Fruit fly (Drosophila melanogaster) whole organism, embryonic: ENCODE data around the gene SdhC.
A peak's percentile ranks its signal among the peaks of the same experiment; 100 is the strongest.

ENCODE experiments used
- B-H1 ChIP-seq: fragments of 200-800 bp; sonication (Bioruptor generic); IDR thresholded peaks from 3 replicates; pipeline ENCODE4 v1.3.6; 2022; ENCODE audit warnings: missing biosample characterization, missing genetic modification characterization
- CG10462 ChIP-seq: fragments of 200-800 bp; sonication (Bioruptor generic); optimal IDR thresholded peaks from 2 replicates; lab custom pipeline; 2016; ENCODE audit warnings: missing biosample characterization, missing genetic modification characterization
- CG10959 ChIP-seq: fragments of 200-800 bp; sonication (Bioruptor generic); IDR thresholded peaks from 2 replicates; pipeline ENCODE4 v1.3.6; 2022; ENCODE audit warnings: missing biosample characterization, missing genetic modification characterization
- CG10979 ChIP-seq: fragments of 200-800 bp; sonication (Bioruptor generic); optimal IDR thresholded peaks from 2 replicates; lab custom pipeline; 2018; ENCODE audit warnings: missing biosample characterization, mild to moderate bottlenecking, missing genetic modification characterization, moderate library complexity
- CG12155 ChIP-seq: fragments of 200-800 bp; sonication (Bioruptor generic); optimal IDR thresholded peaks from 3 replicates; lab custom pipeline; 2016; ENCODE audit warnings: missing biosample characterization, missing genetic modification characterization
- CG12219 ChIP-seq: fragments of 200-800 bp; sonication (Bioruptor generic); optimal IDR thresholded peaks from 3 replicates; lab custom pipeline; 2018; ENCODE audit warnings: missing biosample characterization, mild to moderate bottlenecking, missing genetic modification characterization
- CG12236 ChIP-seq: fragments of 200-800 bp; sonication (Bioruptor generic); optimal IDR thresholded peaks from 2 replicates; lab custom pipeline; 2016; ENCODE audit warnings: missing biosample characterization, missing genetic modification characterization
- CG14667 ChIP-seq: fragments of 200-800 bp; sonication (Bioruptor generic); IDR thresholded peaks from 2 replicates; pipeline ENCODE4 v1.3.6; 2022; ENCODE audit warnings: missing biosample characterization, missing genetic modification characterization
- CG14860 ChIP-seq: fragments of 200-800 bp; sonication (Bioruptor generic); IDR thresholded peaks from 3 replicates; pipeline ENCODE4 v1.3.6; 2022; ENCODE audit warnings: missing biosample characterization, missing genetic modification characterization; ENCODE audit not compliant: partially characterized antibody
- CG1603 ChIP-seq: fragments of 200-800 bp; sonication (Bioruptor generic); optimal IDR thresholded peaks from 2 replicates; lab custom pipeline; 2019; ENCODE audit warnings: missing biosample characterization, mild to moderate bottlenecking, missing genetic modification characterization, moderate library complexity
- CG1647 ChIP-seq: fragments of 200-800 bp; sonication (Bioruptor generic); optimal IDR thresholded peaks from 3 replicates; lab custom pipeline; 2016; ENCODE audit warnings: missing biosample characterization, missing genetic modification characterization
- CG16813 ChIP-seq: fragments of 200-800 bp; sonication (Bioruptor generic); IDR thresholded peaks from 3 replicates; pipeline ENCODE4 v1.3.6; 2022; ENCODE audit warnings: missing biosample characterization, missing genetic modification characterization; ENCODE audit not compliant: partially characterized antibody
- CG17829 ChIP-seq: fragments of 200-800 bp; optimal IDR thresholded peaks from 2 replicates; lab custom pipeline; 2019; ENCODE audit warnings: missing biosample characterization, mild to moderate bottlenecking, missing genetic modification characterization, moderate library complexity
- CG1792 ChIP-seq: fragments of 200-800 bp; sonication (Bioruptor generic); optimal IDR thresholded peaks from 2 replicates; lab custom pipeline; 2016; ENCODE audit warnings: missing biosample characterization, missing genetic modification characterization
- CG18011 ChIP-seq: fragments of 200-800 bp; sonication (Bioruptor generic); optimal IDR thresholded peaks from 2 replicates; lab custom pipeline; 2017; ENCODE audit warnings: missing biosample characterization, missing genetic modification characterization, mild to moderate bottlenecking, moderate library complexity, missing genotype
- CG18476 ChIP-seq: fragments of 200-800 bp; sonication (Bioruptor generic); optimal IDR thresholded peaks from 2 replicates; lab custom pipeline; 2016; ENCODE audit warnings: missing biosample characterization, mild to moderate bottlenecking, missing genetic modification characterization
- CG31388 ChIP-seq: fragments of 200-800 bp; sonication (Bioruptor generic); optimal IDR thresholded peaks from 2 replicates; lab custom pipeline; 2016; ENCODE audit warnings: missing biosample characterization, missing genetic modification characterization
- CG3163 ChIP-seq: fragments of 200-800 bp; sonication (Bioruptor generic); optimal IDR thresholded peaks from 3 replicates; lab custom pipeline; 2016; ENCODE audit warnings: missing biosample characterization, missing genetic modification characterization
- CG5245 ChIP-seq: fragments of 200-800 bp; sonication (Bioruptor generic); optimal IDR thresholded peaks from 3 replicates; lab custom pipeline; 2016; ENCODE audit warnings: missing biosample characterization, missing genetic modification characterization
- CG8089 ChIP-seq: fragments of 200-800 bp; sonication (Bioruptor generic); optimal IDR thresholded peaks from 3 replicates; lab custom pipeline; 2016; ENCODE audit warnings: missing biosample characterization, missing genetic modification characterization
- Camta ChIP-seq: fragments of 200-800 bp; sonication (Bioruptor generic); optimal IDR thresholded peaks from 2 replicates; lab custom pipeline; 2016; ENCODE audit warnings: missing biosample characterization, missing genetic modification characterization
- Deaf1 ChIP-seq: fragments of 200-800 bp; optimal IDR thresholded peaks from 3 replicates; lab custom pipeline; 2019; ENCODE audit warnings: missing biosample characterization, mild to moderate bottlenecking, missing genetic modification characterization, moderate library complexity
- Dek ChIP-seq: fragments of 200-800 bp; sonication (Bioruptor generic); optimal IDR thresholded peaks from 3 replicates; lab custom pipeline; 2019; ENCODE audit warnings: missing biosample characterization, mild to moderate bottlenecking, missing genetic modification characterization, moderate library complexity
- HHEX ChIP-seq: fragments of 200-800 bp; sonication (Bioruptor generic); optimal IDR thresholded peaks from 3 replicates; lab custom pipeline; 2017; ENCODE audit warnings: missing biosample characterization, mild to moderate bottlenecking, missing genetic modification characterization, missing genetic modification reagents
- Hey ChIP-seq: fragments of 200-800 bp; sonication (Bioruptor generic); optimal IDR thresholded peaks from 3 replicates; lab custom pipeline; 2018; ENCODE audit warnings: missing biosample characterization, mild to moderate bottlenecking, missing genetic modification characterization
- Nf-YA ChIP-seq: fragments of 200-800 bp; sonication (Bioruptor generic); IDR thresholded peaks from 2 replicates; pipeline ENCODE4 v1.3.6; 2022; ENCODE audit warnings: missing biosample characterization, missing genetic modification characterization
- NfI ChIP-seq: fragments of 200-800 bp; sonication (Bioruptor generic); optimal IDR thresholded peaks from 3 replicates; lab custom pipeline; 2018; ENCODE audit warnings: missing biosample characterization, mild to moderate bottlenecking, missing genetic modification characterization, moderate library complexity
- Pdp1 ChIP-seq, 2 experiments: fragments of 200-800 bp; sonication (Bioruptor generic); optimal IDR thresholded peaks; 3 replicates each; lab custom pipeline; 2016; ENCODE audit warnings: missing biosample characterization in 2 of 2, missing genetic modification characterization in 2 of 2, mild to moderate bottlenecking in 1 of 2, moderate library complexity in 1 of 2
- Sin3A ChIP-seq: fragments of >200 bp; optimal IDR thresholded peaks from 2 replicates; lab custom pipeline; 2018
- Sox100B ChIP-seq: fragments of 200-800 bp; sonication (Bioruptor generic); optimal IDR thresholded peaks from 3 replicates; lab custom pipeline; 2018; ENCODE audit warnings: missing biosample characterization, mild to moderate bottlenecking, missing genetic modification characterization
- Vsx1 ChIP-seq: fragments of 200-800 bp; sonication (Bioruptor generic); optimal IDR thresholded peaks from 2 replicates; lab custom pipeline; 2017; ENCODE audit warnings: missing biosample characterization, mild to moderate bottlenecking, missing genetic modification characterization, missing genetic modification reagents
- caup ChIP-seq: fragments of 200-800 bp; sonication (Bioruptor generic); optimal IDR thresholded peaks from 3 replicates; lab custom pipeline; 2017; ENCODE audit warnings: missing biosample characterization, mild to moderate bottlenecking, missing genetic modification characterization, moderate library complexity; ENCODE audit not compliant: severe bottlenecking
- ci ChIP-seq: fragments of 200-800 bp; sonication (Bioruptor generic); IDR thresholded peaks from 3 replicates; pipeline ENCODE4 v1.3.6; 2022; ENCODE audit warnings: missing biosample characterization, missing genetic modification characterization
- corto ChIP-seq: fragments of 200-800 bp; sonication (Bioruptor generic); optimal IDR thresholded peaks from 2 replicates; lab custom pipeline; 2016; ENCODE audit warnings: missing biosample characterization, mild to moderate bottlenecking, missing genetic modification characterization, moderate library complexity
- crol ChIP-seq: fragments of 200-800 bp; sonication (Bioruptor generic); IDR thresholded peaks from 2 replicates; pipeline ENCODE4 v1.3.6; 2022; ENCODE audit warnings: missing biosample characterization, missing genetic modification characterization
- dmrt11E ChIP-seq: fragments of 200-800 bp; sonication (Bioruptor generic); optimal IDR thresholded peaks from 3 replicates; lab custom pipeline; 2018; ENCODE audit warnings: missing biosample characterization, mild to moderate bottlenecking, missing genetic modification characterization, moderate library complexity
- emc ChIP-seq: fragments of 200-800 bp; sonication (Bioruptor generic); optimal IDR thresholded peaks from 2 replicates; lab custom pipeline; 2016; ENCODE audit warnings: missing biosample characterization, missing genetic modification characterization
- gsb ChIP-seq: fragments of 200-800 bp; sonication (Bioruptor generic); IDR thresholded peaks from 2 replicates; pipeline ENCODE4 v1.3.6; 2022; ENCODE audit warnings: missing biosample characterization, missing genetic modification characterization
- gt ChIP-seq: fragments of 200-800 bp; sonication (Bioruptor generic); IDR thresholded peaks from 2 replicates; pipeline ENCODE4 v1.3.6; 2022; ENCODE audit warnings: missing biosample characterization, missing genetic modification characterization
- h ChIP-seq: fragments of >200 bp; optimal IDR thresholded peaks from 2 replicates; lab custom pipeline; 2017
- lmd ChIP-seq: fragments of 200-800 bp; sonication (Bioruptor generic); IDR thresholded peaks from 2 replicates; pipeline ENCODE4 v1.3.6; 2022; ENCODE audit warnings: missing biosample characterization, missing genetic modification characterization
- odd ChIP-seq: fragments of 200-800 bp; sonication (Bioruptor generic); optimal IDR thresholded peaks from 2 replicates; lab custom pipeline; 2017; ENCODE audit warnings: missing biosample characterization, mild to moderate bottlenecking, missing genetic modification characterization
- peb ChIP-seq: fragments of 200-800 bp; sonication (Bioruptor generic); IDR thresholded peaks from 2 replicates; pipeline ENCODE4 v1.3.6; 2022; ENCODE audit warnings: missing biosample characterization, missing genetic modification characterization
- pnt ChIP-seq: fragments of 200-800 bp; sonication (Bioruptor generic); optimal IDR thresholded peaks from 3 replicates; lab custom pipeline; 2016; ENCODE audit warnings: missing biosample characterization, missing genetic modification characterization
- sd ChIP-seq: fragments of 200-800 bp; sonication (Bioruptor generic); optimal IDR thresholded peaks from 3 replicates; lab custom pipeline; 2018; ENCODE audit warnings: missing biosample characterization, mild to moderate bottlenecking, missing genetic modification characterization, moderate library complexity
- sqz ChIP-seq: fragments of 200-800 bp; sonication (Bioruptor generic); optimal IDR thresholded peaks from 3 replicates; lab custom pipeline; 2018; ENCODE audit warnings: missing biosample characterization, mild to moderate bottlenecking, missing genetic modification characterization
- tio ChIP-seq: fragments of 200-800 bp; sonication (Bioruptor generic); optimal IDR thresholded peaks from 2 replicates; lab custom pipeline; 2017; ENCODE audit warnings: missing biosample characterization, missing genetic modification characterization, inconsistent platforms
- trem ChIP-seq: fragments of 200-800 bp; optimal IDR thresholded peaks from 3 replicates; lab custom pipeline; 2019; ENCODE audit warnings: missing biosample characterization, mild to moderate bottlenecking, missing genetic modification characterization, moderate library complexity
- unc-4 ChIP-seq: fragments of 200-800 bp; sonication (Bioruptor generic); IDR thresholded peaks from 2 replicates; pipeline ENCODE4 v1.3.6; 2022; ENCODE audit warnings: missing biosample characterization, missing genetic modification characterization; ENCODE audit not compliant: partially characterized antibody
- usp ChIP-seq: fragments of >200 bp; optimal IDR thresholded peaks from 2 replicates; lab custom pipeline; 2017; ENCODE audit warnings: missing biosample characterization, missing genetic modification characterization
- wor ChIP-seq: fragments of 200-800 bp; sonication (Bioruptor generic); IDR thresholded peaks from 2 replicates; pipeline ENCODE4 v1.3.6; 2022; ENCODE audit warnings: missing biosample characterization, missing genetic modification characterization

The SdhC gene

dm6 chr3R:11209801-11210402 lies at the start of gene SdhC, which contains the start of gene Tctp (continued):
- TF ChIP-seq CG12219 (GFP tag; lab: Kevin White, UChicago) (no peak), Deaf1 (tag; lab: Kevin White, UChicago) (no peak), CG1792 (no peak), CG31388 (GFP tag; lab: Kevin White, UChicago) (no peak), gt (GFP tag; lab: Robert Waterston, UW) (no peak), CG12155 (GFP tag; lab: Kevin White, UChicago) (peak; percentile 97), peb (GFP tag; lab: Robert Waterston, UW) (0 out of 2 replicates have a peak, but pooled peaks have one; percentile 7), CG18011 (GFP tag; lab: Kevin White, UChicago) (no peak), CG10979 (tag; lab: Kevin White, UChicago) (peak; percentile 23), CG10462 (GFP tag; lab: Kevin White, UChicago) (peak; percentile 39), CG5245 (GFP tag; lab: Kevin White, UChicago) (no peak), corto (GFP tag; lab: Kevin White, UChicago) (no peak), CG17829 (tag; lab: Kevin White, UChicago) (peak; percentile 59), odd (peak; percentile 5), Nf-YA (GFP tag; lab: Robert Waterston, UW) (no peak), CG14860 (GFP tag; lab: Robert Waterston, UW) (no peak), CG18476 (GFP tag; lab: Kevin White, UChicago) (peak; percentile 38), Pdp1 (GFP tag; optimal IDR thresholded peaks at IDR 0.05; lab: Kevin White, UChicago) (peak in 1 of 2 experiments; percentile 2), CG8089 (GFP tag; lab: Kevin White, UChicago) (no peak), pnt (GFP tag; lab: Kevin White, UChicago) (no peak), wor (GFP tag; lab: Robert Waterston, UW) (no peak), CG1603 (tag; lab: Kevin White, UChicago) (peak; percentile 36), dmrt11E (tag; lab: Kevin White, UChicago) (peak; percentile 47), B-H1 (GFP tag; lab: Robert Waterston, UW) (no peak), Vsx1 (GFP tag; lab: Kevin White, UChicago) (peak; percentile 24), CG14667 (no peak), CG12236 (no peak), Camta (GFP tag; lab: Kevin White, UChicago) (peak; percentile 35), tio (GFP tag; lab: Kevin White, UChicago) (no peak), CG1647 (GFP tag; lab: Kevin White, UChicago) (no peak), unc-4 (GFP tag; lab: Robert Waterston, UW) (0 out of 2 replicates have a peak, but pooled peaks have one; percentile 51), sqz (GFP tag; lab: Kevin White, UChicago) (no peak), Dek (tag; lab: Kevin White, UChicago) (peak; percentile 52), emc (GFP tag; lab: Kevin White, UChicago) (no peak), trem (peak; percentile 100), sd (tag; lab: Kevin White, UChicago) (no peak), crol (no peak), NfI (GFP tag; lab: Kevin White, UChicago) (peak; percentile 38), CG3163 (GFP tag; lab: Kevin White, UChicago) (no peak), Sox100B (GFP tag; lab: Kevin White, UChicago) (peak; percentile 61), ci (GFP tag; lab: Robert Waterston, UW) (peak; percentile 23; the same call in 1 of the 3 replicates), usp (GFP tag; lab: Kevin White, UChicago) (no peak), h (no peak), CG10959 (GFP tag; lab: Robert Waterston, UW) (no peak), HHEX (GFP tag; lab: Kevin White, UChicago) (no peak), Sin3A (lab: Kevin White, UChicago) (peak; percentile 74), Hey (tag; lab: Kevin White, UChicago) (no peak), gsb (GFP tag; lab: Robert Waterston, UW) (no peak), lmd (GFP tag; lab: Robert Waterston, UW) (no peak), caup (GFP tag; lab: Kevin White, UChicago) (peak; percentile 20), CG16813 (GFP tag; lab: Robert Waterston, UW) (peak; percentile 20; the same call in 1 of the 3 replicates)
